Worm (Caenorhabditis elegans) whole organism, L1 larva: ENCODE measurements around the gene tor-2.
A peak's percentile ranks its signal among the peaks of the same experiment; 100 is the strongest.

Source experiments
- C04F5.9 ChIP-seq: sonication (generic microtip); optimal IDR thresholded peaks from 2 replicates; lab custom pipeline; 2016; ENCODE audit warnings: missing genetic modification characterization, missing compliant biosample characterization
- aha-1 ChIP-seq: fragments of 150-350 bp; optimal IDR thresholded peaks from 2 replicates; lab custom pipeline; 2014; ENCODE audit warnings: missing biosample characterization, missing genetic modification characterization
- aly-2 ChIP-seq: fragments of 150-350 bp; optimal IDR thresholded peaks from 2 replicates; lab custom pipeline; 2014; ENCODE audit warnings: missing biosample characterization, missing genetic modification characterization
- blmp-1 ChIP-seq: fragments of 150-350 bp; optimal IDR thresholded peaks from 2 replicates; lab custom pipeline; 2014; ENCODE audit warnings: missing biosample characterization, missing genetic modification characterization
- ceh-82 ChIP-seq, 3 experiments: fragments of 150-350 bp in 1 of 3; sonication (generic microtip) in 2 of 3; optimal IDR thresholded peaks; 2 replicates each; lab custom pipeline; 2014 to 2017; ENCODE audit warnings: missing biosample characterization in 3 of 3, missing genetic modification characterization in 3 of 3
- dpl-1 ChIP-seq, 3 experiments: fragments of 150-350 bp in 2 of 3; sonication (generic microtip) in 1 of 3; optimal IDR thresholded peaks; 2 replicates each; lab custom pipeline; 2014 to 2017; ENCODE audit warnings: missing biosample characterization in 3 of 3, missing genetic modification characterization in 3 of 3, missing genetic modification reagents in 3 of 3
- dsc-1 ChIP-seq: sonication (generic microtip); optimal IDR thresholded peaks from 2 replicates; lab custom pipeline; 2016; ENCODE audit warnings: mild to moderate bottlenecking, missing genetic modification characterization, missing compliant biosample characterization
- efl-1 ChIP-seq, 4 experiments: fragments of 150-350 bp; optimal IDR thresholded peaks in 3 of 4; peaks in 1 of 4; 1 replicate in 1 of 4; 2 replicates in 3 of 4; lab custom pipeline; 2014; ENCODE audit warnings: missing biosample characterization in 2 of 4, missing genetic modification characterization in 2 of 4, missing genetic modification reagents in 2 of 4
- efl-3 ChIP-seq: fragments of 200-800 bp; sonication (Bioruptor generic); optimal IDR thresholded peaks from 2 replicates; lab custom pipeline; 2018; ENCODE audit warnings: mild to moderate bottlenecking, missing genetic modification characterization, missing compliant biosample characterization
- ets-5 ChIP-seq: fragments of 200-800 bp; sonication (Bioruptor generic); IDR thresholded peaks from 2 replicates; pipeline ENCODE4 v1.3.6; 2022; ENCODE audit warnings: missing genetic modification characterization, missing compliant biosample characterization
- fkh-10 ChIP-seq: sonication (generic microtip); optimal IDR thresholded peaks from 2 replicates; lab custom pipeline; 2017; ENCODE audit warnings: missing biosample characterization, missing genetic modification reagents, missing genetic modification characterization
- fkh-4 ChIP-seq: sonication (generic microtip); optimal IDR thresholded peaks from 2 replicates; lab custom pipeline; 2016; ENCODE audit warnings: missing compliant biosample characterization, missing genetic modification characterization, borderline replicate concordance
- fkh-8 ChIP-seq: sonication (generic microtip); optimal IDR thresholded peaks from 2 replicates; lab custom pipeline; 2016; ENCODE audit warnings: mild to moderate bottlenecking, missing genetic modification characterization, missing compliant biosample characterization
- fos-1 ChIP-seq: fragments of 150-350 bp; optimal IDR thresholded peaks from 2 replicates; lab custom pipeline; 2014; ENCODE audit warnings: missing biosample characterization, missing genetic modification characterization
- grh-1 ChIP-seq: fragments of 200-800 bp; sonication (Bioruptor generic); IDR thresholded peaks from 2 replicates; pipeline ENCODE4 v1.3.6; 2022; ENCODE audit warnings: missing genetic modification reagents, missing genetic modification characterization, missing compliant biosample characterization
- hlh-17 ChIP-seq: fragments of 200-800 bp; sonication (Bioruptor generic); optimal IDR thresholded peaks from 2 replicates; lab custom pipeline; 2018; ENCODE audit warnings: missing genetic modification characterization, mild to moderate bottlenecking, missing compliant biosample characterization, moderate library complexity, borderline replicate concordance
- hlh-4 ChIP-seq: sonication (generic microtip); optimal IDR thresholded peaks from 2 replicates; lab custom pipeline; 2016; ENCODE audit warnings: mild to moderate bottlenecking, missing genetic modification characterization, missing compliant biosample characterization
- irx-1 ChIP-seq: sonication (generic microtip); optimal IDR thresholded peaks from 2 replicates; lab custom pipeline; 2016; ENCODE audit warnings: missing genetic modification characterization, missing compliant biosample characterization
- isw-1 ChIP-seq: fragments of 200-800 bp; sonication (Bioruptor generic); IDR thresholded peaks from 2 replicates; pipeline ENCODE4 v1.3.6; 2022; ENCODE audit warnings: missing genetic modification characterization, missing compliant biosample characterization
- lin-14 ChIP-seq: fragments of 200-800 bp; sonication (Bioruptor generic); optimal IDR thresholded peaks from 2 replicates; lab custom pipeline; 2018; ENCODE audit warnings: mild to moderate bottlenecking, missing genetic modification characterization, moderate library complexity, missing compliant biosample characterization
- lin-15B ChIP-seq: fragments of 150-350 bp; sonication (generic microtip); optimal IDR thresholded peaks from 3 replicates; lab custom pipeline; 2014; ENCODE audit warnings: missing biosample characterization, missing genetic modification characterization
- lin-35 ChIP-seq, 2 experiments: fragments of 150-350 bp; optimal IDR thresholded peaks; 2 replicates each; lab custom pipeline; 2014; ENCODE audit warnings: missing biosample characterization in 2 of 2, missing genetic modification characterization in 2 of 2, missing genetic modification reagents in 2 of 2
- lin-39 ChIP-seq: fragments of 150-350 bp; optimal IDR thresholded peaks from 2 replicates; lab custom pipeline; 2014; ENCODE audit warnings: missing biosample characterization, missing genetic modification reagents, missing genetic modification characterization
- lir-3 ChIP-seq: sonication (generic microtip); optimal IDR thresholded peaks from 2 replicates; lab custom pipeline; 2016; ENCODE audit warnings: mild to moderate bottlenecking, missing genetic modification characterization, moderate library complexity, missing compliant biosample characterization; ENCODE audit not compliant: poor library complexity
- mab-9 ChIP-seq: fragments of 200-800 bp; sonication (Bioruptor generic); IDR thresholded peaks from 2 replicates; pipeline ENCODE4 v1.3.6; 2022; ENCODE audit warnings: missing genetic modification reagents, missing genetic modification characterization, missing compliant biosample characterization
- mdl-1 ChIP-seq, 2 experiments: fragments of 150-350 bp; optimal IDR thresholded peaks; 2 replicates each; lab custom pipeline; 2014 to 2017; ENCODE audit warnings: missing biosample characterization in 2 of 2, missing genetic modification characterization in 2 of 2, inconsistent platforms in 1 of 2
- mef-2 ChIP-seq: fragments of 150-350 bp; optimal IDR thresholded peaks from 2 replicates; lab custom pipeline; 2014; ENCODE audit warnings: missing biosample characterization, missing genetic modification characterization
- nhr-12 ChIP-seq: sonication (generic microtip); optimal IDR thresholded peaks from 2 replicates; lab custom pipeline; 2017; ENCODE audit warnings: missing biosample characterization, missing genetic modification characterization
- nhr-20 ChIP-seq: sonication (generic microtip); optimal IDR thresholded peaks from 2 replicates; lab custom pipeline; 2016; ENCODE audit warnings: mild to moderate bottlenecking, missing genetic modification characterization, missing compliant biosample characterization
- nhr-47 ChIP-seq: sonication (generic microtip); optimal IDR thresholded peaks from 2 replicates; lab custom pipeline; 2016; ENCODE audit warnings: mild to moderate bottlenecking, missing genetic modification characterization, moderate library complexity, missing compliant biosample characterization
- nhr-76 ChIP-seq: sonication (generic microtip); optimal IDR thresholded peaks from 2 replicates; lab custom pipeline; 2017; ENCODE audit warnings: missing biosample characterization, missing genetic modification characterization
- nhr-77 ChIP-seq: fragments of 150-350 bp; optimal IDR thresholded peaks from 2 replicates; lab custom pipeline; 2014; ENCODE audit warnings: missing biosample characterization, missing genetic modification characterization
- nhr-90 ChIP-seq: sonication (generic microtip); optimal IDR thresholded peaks from 2 replicates; lab custom pipeline; 2016; ENCODE audit warnings: mild to moderate bottlenecking, missing genetic modification characterization, missing compliant biosample characterization; ENCODE audit not compliant: poor library complexity
- pag-3 ChIP-seq: sonication (generic microtip); optimal IDR thresholded peaks from 2 replicates; lab custom pipeline; 2017; ENCODE audit warnings: missing genetic modification characterization, mild to moderate bottlenecking, missing compliant biosample characterization, antibody characterized with exemption, borderline replicate concordance; ENCODE audit not compliant: insufficient read depth
- snpc-4 ChIP-seq: fragments of 150-350 bp; optimal IDR thresholded peaks from 2 replicates; lab custom pipeline; 2014; ENCODE audit warnings: missing biosample characterization, missing genetic modification characterization
- sox-4 ChIP-seq: sonication (generic microtip); optimal IDR thresholded peaks from 2 replicates; lab custom pipeline; 2016; ENCODE audit warnings: missing genetic modification characterization, missing compliant biosample characterization
- swsn-7 ChIP-seq: sonication (generic microtip); optimal IDR thresholded peaks from 2 replicates; lab custom pipeline; 2016; ENCODE audit warnings: missing genetic modification characterization, missing compliant biosample characterization
- tbx-2 ChIP-seq: sonication (generic microtip); optimal IDR thresholded peaks from 2 replicates; lab custom pipeline; 2016; ENCODE audit warnings: missing genetic modification characterization, missing compliant biosample characterization
- tlp-1 ChIP-seq: fragments of 150-350 bp; optimal IDR thresholded peaks from 2 replicates; lab custom pipeline; 2014; ENCODE audit warnings: missing biosample characterization, missing genetic modification characterization
- unc-30 ChIP-seq: sonication (generic microtip); optimal IDR thresholded peaks from 2 replicates; lab custom pipeline; 2017; ENCODE audit warnings: missing biosample characterization, missing genetic modification characterization
- xbp-1 ChIP-seq: sonication (generic microtip); optimal IDR thresholded peaks from 2 replicates; lab custom pipeline; 2016; ENCODE audit warnings: missing genetic modification characterization, missing compliant biosample characterization
- zag-1 ChIP-seq: fragments of 150-350 bp; optimal IDR thresholded peaks from 2 replicates; lab custom pipeline; 2014; ENCODE audit warnings: missing biosample characterization, missing genetic modification characterization
- zip-4 ChIP-seq: fragments of 200-800 bp; sonication (Bioruptor generic); optimal IDR thresholded peaks from 2 replicates; lab custom pipeline; 2018; ENCODE audit warnings: mild to moderate bottlenecking, missing genetic modification characterization, moderate library complexity, missing compliant biosample characterization
- ztf-11 ChIP-seq, 2 experiments: sonication (generic microtip); optimal IDR thresholded peaks; 2 replicates each; lab custom pipeline; 2016 to 2017; ENCODE audit warnings: missing genetic modification characterization in 2 of 2, missing biosample characterization in 1 of 2, missing compliant biosample characterization in 1 of 2
- ztf-4 ChIP-seq: fragments of 150-350 bp; optimal IDR thresholded peaks from 2 replicates; lab custom pipeline; 2014; ENCODE audit warnings: missing biosample characterization, missing genetic modification characterization

The tor-2 gene

DNA sequence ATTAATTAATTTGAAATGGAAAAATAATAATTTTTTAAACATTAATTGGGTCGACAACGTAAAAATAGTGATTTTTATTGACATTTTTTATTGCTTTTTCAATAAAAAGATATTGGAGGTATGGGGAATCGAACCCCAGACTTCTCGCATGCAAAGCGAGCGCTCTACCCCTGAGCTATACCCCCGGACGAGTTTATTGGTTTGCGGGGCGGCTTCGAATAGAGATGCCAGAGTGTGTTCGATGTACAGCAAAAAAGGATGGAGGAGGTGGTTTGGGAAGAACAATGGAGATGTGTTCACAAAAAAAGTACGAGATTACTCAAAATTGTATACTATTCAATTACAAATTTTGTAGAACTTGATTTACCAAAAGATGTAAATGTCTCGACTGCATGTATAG is 29.8 kb upstream of the tor-2 start (continued):
- TF ChIP-seq lir-3 (tag; lab: Kevin White, UChicago): no peak
- peak; percentile 24 for TF ChIP-seq swsn-7 (tag; lab: Kevin White, UChicago)
- TF ChIP-seq nhr-76: no peak
- TF ChIP-seq tlp-1 (tag; lab: Kevin White, UChicago): no peak
- TF ChIP-seq ztf-11 (tag; optimal IDR thresholded peaks at IDR 0.05; lab: Kevin White, UChicago): no peak
- TF ChIP-seq nhr-20 (tag; lab: Kevin White, UChicago): peak; percentile 30
- peak; percentile 1 for TF ChIP-seq fkh-8 (tag; lab: Kevin White, UChicago)
- TF ChIP-seq ceh-82 (tag; optimal IDR thresholded peaks at IDR 0.05; lab: Kevin White, UChicago): peak in 1 of 3 experiments; percentile 31
- TF ChIP-seq lin-15B (tag; lab: Kevin White, UChicago): no peak
- TF ChIP-seq fkh-10: no peak
- TF ChIP-seq nhr-77 (tag; lab: Kevin White, UChicago): peak; percentile 33
- TF ChIP-seq efl-1 (optimal IDR thresholded peaks at IDR 0.05; lab: Kevin White, UChicago): peak in 1 of 2 experiments; percentile 11
- peak in 1 of 2 experiments; percentile 2 for TF ChIP-seq efl-1 (GFP tag; optimal IDR thresholded peaks at IDR 0.05 in 1 of 2; lab: Kevin White, UChicago)
- TF ChIP-seq ets-5 (GFP tag; lab: Robert Waterston, UW): no peak
- TF ChIP-seq hlh-17 (GFP tag; lab: Kevin White, UChicago): no peak
- no peak for TF ChIP-seq ztf-4
- TF ChIP-seq isw-1 (GFP tag; lab: Robert Waterston, UW): no peak
- TF ChIP-seq unc-30 (tag; lab: Kevin White, UChicago): no peak
- TF ChIP-seq blmp-1 (tag; lab: Kevin White, UChicago): no peak
- no peak for TF ChIP-seq aly-2
- peak; percentile 29 for TF ChIP-seq dsc-1 (tag; lab: Kevin White, UChicago)
- TF ChIP-seq mdl-1 (tag; optimal IDR thresholded peaks at IDR 0.05; lab: Kevin White, UChicago): peak in 1 of 2 experiments; percentile 26
- peak in 1 of 2 experiments; percentile 16 for TF ChIP-seq lin-35 (GFP tag; optimal IDR thresholded peaks at IDR 0.05; lab: Kevin White, UChicago)
- TF ChIP-seq dpl-1 (GFP tag; optimal IDR thresholded peaks at IDR 0.05; lab: Kevin White, UChicago): peak in 2 of 3 experiments; percentile 10 to 12
- no peak for TF ChIP-seq zag-1 (tag; lab: Kevin White, UChicago)
- TF ChIP-seq zip-4 (GFP tag; lab: Kevin White, UChicago): no peak
- no peak for TF ChIP-seq mef-2 (tag; lab: Kevin White, UChicago)
- no peak for TF ChIP-seq lin-39

DNA sequence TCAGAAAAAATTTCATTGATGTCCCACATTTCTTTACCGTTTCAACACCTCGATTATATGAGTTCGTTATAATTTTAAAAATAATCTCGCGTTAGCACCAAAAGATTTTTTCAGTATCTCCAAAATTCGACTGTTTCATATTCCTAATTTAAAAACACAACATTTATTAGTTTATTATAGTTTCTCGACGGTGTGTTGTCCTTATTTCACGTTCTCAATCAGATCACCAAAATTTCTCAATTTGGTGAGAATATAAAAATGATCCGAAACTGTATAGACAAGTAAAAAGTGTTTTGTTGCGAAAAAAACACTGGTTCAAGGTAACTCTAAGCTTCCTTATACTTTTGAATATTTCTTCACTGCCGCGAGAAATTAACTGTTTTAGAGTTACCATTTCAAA is 24.8 kb upstream of the tor-2 start:
- TF ChIP-seq mab-9 (no peak), mdl-1 (tag; optimal IDR thresholded peaks at IDR 0.05; lab: Kevin White, UChicago) (no peak), zip-4 (GFP tag; lab: Kevin White, UChicago) (no peak), sox-4 (tag; lab: Kevin White, UChicago) (no peak), ztf-4 (no peak), pag-3 (tag; lab: Kevin White, UChicago) (no peak), aha-1 (tag; lab: Kevin White, UChicago) (no peak), nhr-90 (tag; lab: Kevin White, UChicago) (no peak), efl-1 (optimal IDR thresholded peaks at IDR 0.05; lab: Kevin White, UChicago) (no peak), efl-1 (GFP tag; optimal IDR thresholded peaks at IDR 0.05 in 1 of 2; lab: Kevin White, UChicago) (no peak), hlh-4 (no peak)

DNA sequence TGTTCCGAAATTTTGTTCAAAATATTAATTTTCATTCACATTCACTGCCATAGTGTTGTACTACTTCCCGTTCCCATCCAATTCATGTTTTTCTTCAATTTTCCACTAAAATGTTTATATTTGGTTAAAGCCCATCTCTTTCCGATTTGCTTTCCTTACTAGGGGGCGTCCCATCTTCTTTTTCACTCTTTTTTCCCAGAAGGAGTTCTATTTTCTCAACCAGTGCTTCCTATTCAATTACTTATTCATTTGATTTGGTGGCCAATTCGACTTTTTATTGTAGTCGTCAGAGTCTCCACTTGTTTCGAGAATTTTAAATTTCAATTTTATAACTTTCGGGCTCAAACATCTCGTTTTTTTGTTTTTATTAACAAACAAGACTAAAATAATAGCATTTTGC is 17.8 kb upstream of the tor-2 start:
- TF ChIP-seq efl-1 (optimal IDR thresholded peaks at IDR 0.05; lab: Kevin White, UChicago): no peak
- TF ChIP-seq efl-1 (GFP tag; optimal IDR thresholded peaks at IDR 0.05 in 1 of 2; lab: Kevin White, UChicago): peak in 1 of 2 experiments; percentile 22
- no peak for TF ChIP-seq mab-9
- TF ChIP-seq fkh-10: peak; percentile 92
- TF ChIP-seq, all 84 proteins: peak for 2

DNA sequence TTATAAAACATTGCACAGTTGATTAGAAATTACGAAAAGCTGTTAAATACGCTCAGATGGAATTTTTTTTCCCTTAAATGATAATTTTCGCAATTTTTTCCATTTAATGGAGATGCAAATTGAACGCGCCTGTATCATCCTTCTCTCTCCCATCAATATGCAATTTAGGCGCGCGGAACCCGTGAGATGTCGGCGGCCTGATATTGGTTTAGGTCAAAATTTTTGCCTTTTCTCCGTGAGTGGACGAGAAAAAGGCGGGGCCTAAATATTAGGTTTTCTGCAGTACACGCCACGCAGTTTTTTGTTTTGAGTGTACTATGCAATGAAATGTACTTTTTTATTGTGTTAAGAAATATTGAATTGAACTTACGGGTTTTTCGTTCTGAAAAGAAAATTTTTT is 5.9 kb upstream of the tor-2 start:
- TF ChIP-seq nhr-47 (no peak), efl-3 (GFP tag; lab: Kevin White, UChicago) (no peak), snpc-4 (tag; lab: Kevin White, UChicago) (peak; percentile 82), efl-1 (optimal IDR thresholded peaks at IDR 0.05; lab: Kevin White, UChicago) (no peak), efl-1 (GFP tag; optimal IDR thresholded peaks at IDR 0.05 in 1 of 2; lab: Kevin White, UChicago) (peak in 1 of 2 experiments; percentile 40), xbp-1 (no peak), blmp-1 (tag; lab: Kevin White, UChicago) (no peak), nhr-90 (tag; lab: Kevin White, UChicago) (peak; percentile 4), pag-3 (tag; lab: Kevin White, UChicago) (no peak), nhr-76 (no peak), hlh-4 (no peak), C04F5.9 (tag; lab: Kevin White, UChicago) (no peak), tbx-2 (tag; lab: Kevin White, UChicago) (no peak), lin-14 (GFP tag; lab: Kevin White, UChicago) (no peak), grh-1 (GFP tag; lab: Robert Waterston, UW) (no peak), fkh-4 (no peak), irx-1 (tag; lab: Kevin White, UChicago) (no peak), ceh-82 (tag; optimal IDR thresholded peaks at IDR 0.05; lab: Kevin White, UChicago) (no peak), nhr-12 (tag; lab: Kevin White, UChicago) (no peak), fos-1 (tag; lab: Kevin White, UChicago) (no peak)
